Fruit fly (Drosophila melanogaster) whole organism, embryonic: Measurements from ENCODE around the gene CG46304.

Experiments used
- CG18619 ChIP-seq: fragments of 200-800 bp; sonication (Bioruptor generic); optimal IDR thresholded peaks from 3 replicates; lab custom pipeline; 2017; ENCODE audit warnings: missing biosample characterization, mild to moderate bottlenecking, missing genetic modification characterization
- CG4854 ChIP-seq: fragments of 200-800 bp; sonication (Bioruptor generic); optimal IDR thresholded peaks from 2 replicates; lab custom pipeline; 2016; ENCODE audit warnings: missing biosample characterization, missing genetic modification characterization, inconsistent platforms
- D ChIP-seq, 2 experiments: fragments of 200-800 bp in 1 of 2; fragments of >200 bp in 1 of 2; sonication (Bioruptor generic) in 1 of 2; optimal IDR thresholded peaks; 2 replicates in 1 of 2; 3 replicates in 1 of 2; lab custom pipeline; 2017; ENCODE audit warnings: mild to moderate bottlenecking in 1 of 2, missing biosample characterization in 1 of 2, missing genetic modification characterization in 1 of 2, missing genetic modification reagents in 1 of 2
- Fer2 ChIP-seq: fragments of 200-800 bp; sonication (Bioruptor generic); optimal IDR thresholded peaks from 2 replicates; lab custom pipeline; 2018; ENCODE audit warnings: missing biosample characterization, mild to moderate bottlenecking, missing genetic modification characterization, moderate library complexity
- Hr78 ChIP-seq, 2 experiments: fragments of 200-800 bp in 1 of 2; fragments of >200 bp in 1 of 2; sonication (Bioruptor generic) in 1 of 2; optimal IDR thresholded peaks; 2 replicates each; lab custom pipeline; 2017 to 2019; ENCODE audit warnings: missing biosample characterization in 2 of 2, missing genetic modification characterization in 2 of 2, mild to moderate bottlenecking in 1 of 2, moderate library complexity in 1 of 2
- Sin3A ChIP-seq: fragments of >200 bp; optimal IDR thresholded peaks from 2 replicates; lab custom pipeline; 2018

- TF ChIP-seq Hr78 (GFP tag; optimal IDR thresholded peaks at IDR 0.05; lab: Kevin White, UChicago), result no peak
- no peak for TF ChIP-seq Sin3A (lab: Kevin White, UChicago)
- TF ChIP-seq D (optimal IDR thresholded peaks at IDR 0.05; lab: Kevin White, UChicago), result no peak
- TF ChIP-seq D (GFP tag; optimal IDR thresholded peaks at IDR 0.05; lab: Kevin White, UChicago), result no peak
- no peak for TF ChIP-seq Fer2 (tag; lab: Kevin White, UChicago)
- no peak for TF ChIP-seq CG4854 (GFP tag; lab: Kevin White, UChicago)
- TF ChIP-seq CG18619 (GFP tag; lab: Kevin White, UChicago), result no peak
These were observed 33.3 kb downstream of the CG46304 start for dm6 chr2L:18979407-18979806.
